Worm (Caenorhabditis elegans): ENCODE measurements around the gene str-30.

DNA sequence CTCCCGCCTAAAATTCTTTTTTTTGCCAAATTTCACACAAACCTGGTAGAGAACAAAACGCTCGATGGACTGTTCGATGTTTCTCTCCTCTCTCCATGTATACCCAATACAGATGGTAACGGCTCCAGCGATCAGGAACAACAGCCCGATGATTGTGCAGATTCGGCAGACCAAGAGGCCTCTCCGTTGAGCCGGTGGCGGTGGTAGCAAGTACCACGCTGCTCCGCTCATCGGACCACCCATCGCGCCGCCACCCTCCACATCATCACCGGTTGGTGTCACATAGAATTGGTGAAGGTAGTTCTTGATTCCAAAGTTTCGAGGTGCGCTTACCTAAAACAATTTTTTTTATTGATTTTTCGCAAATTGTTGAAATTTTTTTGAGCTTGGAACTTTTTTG is 10.1 kb upstream of the str-30 start:
- TF ChIP-seq nhr-237 (tag; optimal IDR thresholded peaks at IDR 0.05), result no peak
- no peak for TF ChIP-seq unc-62 (GFP tag; optimal IDR thresholded peaks at IDR 0.05)
- no peak for TF ChIP-seq alr-1 (tag; optimal IDR thresholded peaks at IDR 0.05)
- TF ChIP-seq ceh-16 (tag; optimal IDR thresholded peaks at IDR 0.05), result no peak
- no peak for TF ChIP-seq zag-1 (tag; optimal IDR thresholded peaks at IDR 0.05)
- TF ChIP-seq mbf-1 (tag; optimal IDR thresholded peaks at IDR 0.05), result no peak
- no peak for TF ChIP-seq nhr-21 (tag; optimal IDR thresholded peaks at IDR 0.05)
- TF ChIP-seq nhr-6 (tag; optimal IDR thresholded peaks at IDR 0.05), result no peak
- no peak for TF ChIP-seq ZK546.5 (tag; optimal IDR thresholded peaks at IDR 0.05)
- no peak for TF ChIP-seq C34F6.9 (tag; optimal IDR thresholded peaks at IDR 0.05)
- TF ChIP-seq fos-1 (tag; optimal IDR thresholded peaks at IDR 0.05), result no peak
- TF ChIP-seq elt-3 (tag; optimal IDR thresholded peaks at IDR 0.05), result no peak
- TF ChIP-seq Y55F3AM.14 (GFP tag; optimal IDR thresholded peaks at IDR 0.05), result no peak
